Worm (Caenorhabditis elegans) whole organism, L4/young adult: ENCODE results near the gene Y11D7A.7.

ENCODE experiments used
- W03F9.2 ChIP-seq: fragments of 150-350 bp; optimal IDR thresholded peaks from 2 replicates; lab custom pipeline; 2014; ENCODE audit warnings: missing biosample characterization, missing genetic modification characterization
- dao-5 ChIP-seq: sonication (generic microtip); optimal IDR thresholded peaks from 2 replicates; lab custom pipeline; 2016; ENCODE audit warnings: missing genotype, missing genetic modification characterization, moderate library complexity, missing compliant biosample characterization

- TF ChIP-seq dao-5 (tag; lab: Kevin White, UChicago) (no peak), W03F9.2 (tag; lab: Kevin White, UChicago) (no peak)
Observed at ce11 chrIV:9210841-9211240, 38.5 kb upstream of the Y11D7A.7 start.
